Worm (Caenorhabditis elegans) whole organism, L1 larva: Measurements from ENCODE around the gene egl-27.

Experiments
- Y116A8C.19 ChIP-seq: sonication (generic microtip); optimal IDR thresholded peaks from 2 replicates; lab custom pipeline; 2016; ENCODE audit warnings: missing compliant biosample characterization, missing genetic modification characterization, borderline replicate concordance
- alr-1 ChIP-seq: fragments of 200-800 bp; sonication (Bioruptor generic); optimal IDR thresholded peaks from 2 replicates; lab custom pipeline; 2018; ENCODE audit warnings: borderline replicate concordance, mild to moderate bottlenecking, missing genetic modification characterization, missing compliant biosample characterization
- aly-2 ChIP-seq: fragments of 150-350 bp; optimal IDR thresholded peaks from 2 replicates; lab custom pipeline; 2014; ENCODE audit warnings: missing biosample characterization, missing genetic modification characterization
- blmp-1 ChIP-seq: fragments of 150-350 bp; optimal IDR thresholded peaks from 2 replicates; lab custom pipeline; 2014; ENCODE audit warnings: missing biosample characterization, missing genetic modification characterization
- ceh-8 ChIP-seq: fragments of 200-800 bp; sonication (Bioruptor generic); optimal IDR thresholded peaks from 2 replicates; lab custom pipeline; 2018; ENCODE audit warnings: mild to moderate bottlenecking, missing genetic modification characterization, moderate library complexity, missing compliant biosample characterization
- ceh-82 ChIP-seq, 3 experiments: fragments of 150-350 bp in 1 of 3; sonication (generic microtip) in 2 of 3; optimal IDR thresholded peaks; 2 replicates each; lab custom pipeline; 2014 to 2017; ENCODE audit warnings: missing biosample characterization in 3 of 3, missing genetic modification characterization in 3 of 3
- ceh-88 ChIP-seq: fragments of 200-800 bp; sonication (Bioruptor generic); IDR thresholded peaks from 2 replicates; pipeline ENCODE4 v1.3.6; 2022; ENCODE audit warnings: missing genetic modification characterization, missing compliant biosample characterization
- ces-1 ChIP-seq: fragments of 150-350 bp; optimal IDR thresholded peaks from 2 replicates; lab custom pipeline; 2014; ENCODE audit warnings: missing biosample characterization, missing genetic modification reagents, missing genetic modification characterization
- dpl-1 ChIP-seq, 3 experiments: fragments of 150-350 bp in 2 of 3; sonication (generic microtip) in 1 of 3; optimal IDR thresholded peaks; 2 replicates each; lab custom pipeline; 2014 to 2017; ENCODE audit warnings: missing biosample characterization in 3 of 3, missing genetic modification characterization in 3 of 3, missing genetic modification reagents in 3 of 3
- egl-27 ChIP-seq, 2 experiments: fragments of 150-350 bp in 1 of 2; sonication (generic microtip); optimal IDR thresholded peaks; 3 replicates each; lab custom pipeline; 2017 to 2018; ENCODE audit warnings: missing biosample characterization in 2 of 2, missing genetic modification characterization in 2 of 2, missing genetic modification reagents in 2 of 2
- elt-3 ChIP-seq, 6 experiments: fragments of 150-350 bp in 1 of 6; sonication (generic microtip); optimal IDR thresholded peaks; 2 replicates each; lab custom pipeline; 2017 to 2018; ENCODE audit warnings: missing biosample characterization in 6 of 6, missing genetic modification characterization in 6 of 6, inconsistent platforms in 1 of 6
- fkh-10 ChIP-seq: sonication (generic microtip); optimal IDR thresholded peaks from 2 replicates; lab custom pipeline; 2017; ENCODE audit warnings: missing biosample characterization, missing genetic modification reagents, missing genetic modification characterization
- fkh-4 ChIP-seq: sonication (generic microtip); optimal IDR thresholded peaks from 2 replicates; lab custom pipeline; 2016; ENCODE audit warnings: missing compliant biosample characterization, missing genetic modification characterization, borderline replicate concordance
- fkh-8 ChIP-seq: sonication (generic microtip); optimal IDR thresholded peaks from 2 replicates; lab custom pipeline; 2016; ENCODE audit warnings: mild to moderate bottlenecking, missing genetic modification characterization, missing compliant biosample characterization
- grh-1 ChIP-seq: fragments of 200-800 bp; sonication (Bioruptor generic); IDR thresholded peaks from 2 replicates; pipeline ENCODE4 v1.3.6; 2022; ENCODE audit warnings: missing genetic modification reagents, missing genetic modification characterization, missing compliant biosample characterization
- hlh-17 ChIP-seq: fragments of 200-800 bp; sonication (Bioruptor generic); optimal IDR thresholded peaks from 2 replicates; lab custom pipeline; 2018; ENCODE audit warnings: missing genetic modification characterization, mild to moderate bottlenecking, missing compliant biosample characterization, moderate library complexity, borderline replicate concordance
- hlh-4 ChIP-seq: sonication (generic microtip); optimal IDR thresholded peaks from 2 replicates; lab custom pipeline; 2016; ENCODE audit warnings: mild to moderate bottlenecking, missing genetic modification characterization, missing compliant biosample characterization
- hpl-2 ChIP-seq: fragments of 150-350 bp; optimal IDR thresholded peaks from 2 replicates; lab custom pipeline; 2014; ENCODE audit warnings: missing biosample characterization, missing genetic modification reagents, missing genetic modification characterization
- jun-1 ChIP-seq: fragments of 150-350 bp; optimal IDR thresholded peaks from 2 replicates; lab custom pipeline; 2014; ENCODE audit warnings: missing biosample characterization, missing genetic modification reagents, missing genetic modification characterization
- lin-14 ChIP-seq: fragments of 200-800 bp; sonication (Bioruptor generic); optimal IDR thresholded peaks from 2 replicates; lab custom pipeline; 2018; ENCODE audit warnings: mild to moderate bottlenecking, missing genetic modification characterization, moderate library complexity, missing compliant biosample characterization
- lin-39 ChIP-seq: fragments of 150-350 bp; optimal IDR thresholded peaks from 2 replicates; lab custom pipeline; 2014; ENCODE audit warnings: missing biosample characterization, missing genetic modification reagents, missing genetic modification characterization
- lir-3 ChIP-seq: sonication (generic microtip); optimal IDR thresholded peaks from 2 replicates; lab custom pipeline; 2016; ENCODE audit warnings: mild to moderate bottlenecking, missing genetic modification characterization, moderate library complexity, missing compliant biosample characterization; ENCODE audit not compliant: poor library complexity
- mab-9 ChIP-seq: fragments of 200-800 bp; sonication (Bioruptor generic); IDR thresholded peaks from 2 replicates; pipeline ENCODE4 v1.3.6; 2022; ENCODE audit warnings: missing genetic modification reagents, missing genetic modification characterization, missing compliant biosample characterization
- mep-1 ChIP-seq: fragments of 150-350 bp; optimal IDR thresholded peaks from 2 replicates; lab custom pipeline; 2014; ENCODE audit warnings: missing biosample characterization, missing genetic modification characterization
- nhr-19 ChIP-seq: fragments of 200-800 bp; sonication (Bioruptor generic); conservative IDR thresholded peaks from 2 replicates; pipeline ENCODE4 v1.3.6; 2022; ENCODE audit warnings: missing genetic modification characterization, missing compliant biosample characterization
- nhr-28 ChIP-seq: fragments of 150-350 bp; optimal IDR thresholded peaks from 2 replicates; lab custom pipeline; 2014; ENCODE audit warnings: missing biosample characterization, missing genetic modification characterization
- nhr-47 ChIP-seq: sonication (generic microtip); optimal IDR thresholded peaks from 2 replicates; lab custom pipeline; 2016; ENCODE audit warnings: mild to moderate bottlenecking, missing genetic modification characterization, moderate library complexity, missing compliant biosample characterization
- nhr-76 ChIP-seq: sonication (generic microtip); optimal IDR thresholded peaks from 2 replicates; lab custom pipeline; 2017; ENCODE audit warnings: missing biosample characterization, missing genetic modification characterization
- nhr-85 ChIP-seq: sonication (generic microtip); peaks from one replicate; lab custom pipeline; 2016; ENCODE audit warnings: missing genetic modification characterization, inconsistent platforms, missing compliant biosample characterization
- nhr-90 ChIP-seq: sonication (generic microtip); optimal IDR thresholded peaks from 2 replicates; lab custom pipeline; 2016; ENCODE audit warnings: mild to moderate bottlenecking, missing genetic modification characterization, missing compliant biosample characterization; ENCODE audit not compliant: poor library complexity
- pag-3 ChIP-seq: sonication (generic microtip); optimal IDR thresholded peaks from 2 replicates; lab custom pipeline; 2017; ENCODE audit warnings: missing genetic modification characterization, mild to moderate bottlenecking, missing compliant biosample characterization, antibody characterized with exemption, borderline replicate concordance; ENCODE audit not compliant: insufficient read depth
- pax-3 ChIP-seq: fragments of 200-800 bp; sonication (Bioruptor generic); optimal IDR thresholded peaks from 2 replicates; lab custom pipeline; 2018; ENCODE audit warnings: mild to moderate bottlenecking, missing genetic modification characterization, moderate library complexity, missing compliant biosample characterization
- rnt-1 ChIP-seq: sonication (generic microtip); optimal IDR thresholded peaks from 2 replicates; lab custom pipeline; 2016; ENCODE audit warnings: mild to moderate bottlenecking, missing genetic modification characterization, moderate library complexity, missing compliant biosample characterization
- snu-23 ChIP-seq: sonication (generic microtip); optimal IDR thresholded peaks from 2 replicates; lab custom pipeline; 2016; ENCODE audit warnings: missing genetic modification characterization, missing compliant biosample characterization
- sup-37 ChIP-seq: fragments of 200-800 bp; sonication (Bioruptor generic); optimal IDR thresholded peaks from 2 replicates; lab custom pipeline; 2018; ENCODE audit warnings: mild to moderate bottlenecking, missing genetic modification characterization, missing compliant biosample characterization
- swsn-7 ChIP-seq: sonication (generic microtip); optimal IDR thresholded peaks from 2 replicates; lab custom pipeline; 2016; ENCODE audit warnings: missing genetic modification characterization, missing compliant biosample characterization
- tlp-1 ChIP-seq: fragments of 150-350 bp; optimal IDR thresholded peaks from 2 replicates; lab custom pipeline; 2014; ENCODE audit warnings: missing biosample characterization, missing genetic modification characterization
- unc-86 ChIP-seq: sonication (generic microtip); optimal IDR thresholded peaks from 2 replicates; lab custom pipeline; 2016; ENCODE audit warnings: missing genetic modification characterization, missing compliant biosample characterization
- vab-15 ChIP-seq: sonication (generic microtip); optimal IDR thresholded peaks from 2 replicates; lab custom pipeline; 2017; ENCODE audit warnings: missing genotype, mild to moderate bottlenecking, missing genetic modification characterization, missing compliant biosample characterization
- xbp-1 ChIP-seq: sonication (generic microtip); optimal IDR thresholded peaks from 2 replicates; lab custom pipeline; 2016; ENCODE audit warnings: missing genetic modification characterization, missing compliant biosample characterization
- zip-4 ChIP-seq: fragments of 200-800 bp; sonication (Bioruptor generic); optimal IDR thresholded peaks from 2 replicates; lab custom pipeline; 2018; ENCODE audit warnings: mild to moderate bottlenecking, missing genetic modification characterization, moderate library complexity, missing compliant biosample characterization
- ztf-4 ChIP-seq: fragments of 150-350 bp; optimal IDR thresholded peaks from 2 replicates; lab custom pipeline; 2014; ENCODE audit warnings: missing biosample characterization, missing genetic modification characterization

egl-27 gene

DNA sequence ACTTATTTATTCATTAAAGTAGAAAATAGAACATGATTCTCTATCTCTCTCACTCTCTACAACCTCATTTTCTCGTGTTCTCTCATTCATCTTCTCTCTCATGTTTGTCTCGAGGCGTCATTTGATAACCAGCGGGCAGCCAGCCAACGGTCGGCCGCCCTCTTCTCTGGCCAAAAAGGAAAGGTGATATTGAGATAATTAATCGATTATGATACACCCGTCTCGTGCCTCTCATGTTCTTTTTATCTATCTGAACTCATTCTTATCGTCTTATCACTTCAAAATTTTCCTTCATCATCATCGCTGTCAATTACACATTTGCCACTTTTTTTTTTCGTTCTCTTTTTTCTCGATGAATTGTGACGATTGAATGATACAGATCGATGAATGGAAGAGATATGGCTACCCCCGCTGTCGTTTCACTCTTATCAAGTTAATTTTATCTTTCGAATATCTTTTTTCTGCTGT, 7.9 kb downstream of the egl-27 start (continued):
- TF ChIP-seq swsn-7 (tag; lab: Kevin White, UChicago): peak; percentile 30
- no peak for TF ChIP-seq pag-3 (tag; lab: Kevin White, UChicago)
- peak; percentile 8 for TF ChIP-seq xbp-1
- peak; percentile 89 for TF ChIP-seq blmp-1 (tag; lab: Kevin White, UChicago)
- no peak for TF ChIP-seq ceh-8 (GFP tag; lab: Kevin White, UChicago)
- TF ChIP-seq ztf-4 (tag; lab: Kevin White, UChicago): peak; percentile 40
- TF ChIP-seq hpl-2: no peak
- TF ChIP-seq zip-4 (GFP tag; lab: Kevin White, UChicago): no peak
- no peak for TF ChIP-seq fkh-10 (GFP tag; lab: Kevin White, UChicago)
- TF ChIP-seq hlh-17: no peak
- peak; percentile 52 for TF ChIP-seq lir-3 (tag; lab: Kevin White, UChicago)
- TF ChIP-seq fkh-4 (tag; lab: Kevin White, UChicago): no peak
- TF ChIP-seq ceh-82 (tag; optimal IDR thresholded peaks at IDR 0.05; lab: Kevin White, UChicago): peak in 2 of 3 experiments; percentile 7 to 14
- TF ChIP-seq ceh-88 (GFP tag; lab: Robert Waterston, UW): no peak
- TF ChIP-seq Y116A8C.19 (tag; lab: Kevin White, UChicago): no peak
- no peak for TF ChIP-seq mab-9 (GFP tag; lab: Robert Waterston, UW)
- no peak for TF ChIP-seq nhr-76 (tag; lab: Kevin White, UChicago)
- peak; percentile 86 for TF ChIP-seq nhr-90 (tag; lab: Kevin White, UChicago)
- no peak for TF ChIP-seq lin-39
- peak; percentile 83 for TF ChIP-seq snu-23 (GFP tag; lab: Kevin White, UChicago)
- peak; percentile 66 for TF ChIP-seq nhr-47 (tag; lab: Kevin White, UChicago)
- TF ChIP-seq ces-1 (GFP tag; lab: Kevin White, UChicago): no peak
- peak; percentile 16 for TF ChIP-seq tlp-1 (tag; lab: Kevin White, UChicago)
- peak in 5 of 6 experiments; percentile 72 to 99 (median 89) for TF ChIP-seq elt-3 (tag; optimal IDR thresholded peaks at IDR 0.05; lab: Kevin White, UChicago)
- TF ChIP-seq lin-14 (GFP tag; lab: Kevin White, UChicago): peak; percentile 95
- no peak for TF ChIP-seq unc-86 (tag; lab: Kevin White, UChicago)
- TF ChIP-seq fkh-8 (tag; lab: Kevin White, UChicago): peak; percentile 7
- peak; percentile 71 for TF ChIP-seq nhr-19 (GFP tag; lab: Robert Waterston, UW)
- peak in 1 of 3 experiments; percentile 5 for TF ChIP-seq dpl-1 (GFP tag; optimal IDR thresholded peaks at IDR 0.05; lab: Kevin White, UChicago)
- peak; percentile 53; the same call in 1 of the 2 replicates for TF ChIP-seq grh-1
- TF ChIP-seq hlh-4 (tag; lab: Kevin White, UChicago): no peak
- no peak for TF ChIP-seq vab-15 (tag; lab: Kevin White, UChicago)
- TF ChIP-seq mep-1 (tag; lab: Kevin White, UChicago): no peak
- peak; percentile 73 for TF ChIP-seq jun-1 (tag; lab: Kevin White, UChicago)

DNA sequence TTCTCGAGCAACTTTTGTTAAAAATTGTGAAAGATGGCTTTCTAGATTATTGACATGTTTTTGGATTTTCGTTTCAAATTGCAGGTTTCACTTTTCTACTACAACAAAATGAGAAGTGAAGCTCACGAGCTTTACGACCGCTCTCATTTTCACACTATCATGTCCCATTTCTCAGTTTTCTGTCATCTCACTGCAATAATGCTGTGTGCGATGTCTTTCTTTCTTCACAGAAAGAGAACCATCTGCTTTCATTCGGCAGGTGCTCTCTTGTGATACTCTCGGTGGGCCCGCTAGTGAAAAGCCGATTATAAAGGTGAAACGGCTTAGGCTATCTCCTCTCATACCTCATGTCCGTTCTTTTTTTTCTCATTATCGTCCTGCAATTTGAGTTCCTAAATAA, 8.4 kb downstream of the egl-27 start:
- TF ChIP-seq rnt-1 (tag; lab: Kevin White, UChicago) (peak; percentile 47), nhr-47 (tag; lab: Kevin White, UChicago) (no peak), sup-37 (GFP tag; lab: Kevin White, UChicago) (no peak), egl-27 (tag; optimal IDR thresholded peaks at IDR 0.05; lab: Kevin White, UChicago) (peak in 1 of 2 experiments; percentile 45)

- TF ChIP-seq ceh-82 (tag; optimal IDR thresholded peaks at IDR 0.05; lab: Kevin White, UChicago): peak in 1 of 3 experiments; percentile 7
- TF ChIP-seq fkh-8 (tag; lab: Kevin White, UChicago): no peak
- peak; percentile 15 for TF ChIP-seq blmp-1 (tag; lab: Kevin White, UChicago)
- no peak for TF ChIP-seq pax-3 (tag; lab: Kevin White, UChicago)
- peak; percentile 62 for TF ChIP-seq nhr-85 (tag; lab: Kevin White, UChicago)
- TF ChIP-seq alr-1 (tag; lab: Kevin White, UChicago): no peak
- TF ChIP-seq lin-14 (GFP tag; lab: Kevin White, UChicago): peak; percentile 66
- TF ChIP-seq nhr-28 (tag; lab: Kevin White, UChicago): no peak
- no peak for TF ChIP-seq aly-2
- no peak for TF ChIP-seq unc-86 (tag; lab: Kevin White, UChicago)
These were observed 8.9 kb downstream of the egl-27 start for ce11 chrII:6843680-6844079.
